Fruit fly (Drosophila melanogaster): ENCODE results near the gene Prim1.
A peak's percentile ranks its signal among the peaks of the same experiment; 100 is the strongest.

Gene Prim1

dm6 chr3L:8320105-8320813 lies 19.9 kb upstream of the Prim1 start, which contains the start of gene CG13670 (continued):
- TF ChIP-seq Gug (GFP tag; IDR thresholded peaks at IDR 0.05) (no peak), Eip78C (GFP tag) (peak; percentile 68), Lpt (GFP tag; optimal IDR thresholded peaks at IDR 0.05) (no peak), Sox15 (GFP tag; optimal IDR thresholded peaks at IDR 0.05) (no peak), CG7368 (GFP tag; optimal IDR thresholded peaks at IDR 0.05) (peak; percentile 34), CG9139 (GFP tag; optimal IDR thresholded peaks at IDR 0.05) (no peak), spab (GFP tag; optimal IDR thresholded peaks at IDR 0.05) (no peak), CG31627 (GFP tag; optimal IDR thresholded peaks at IDR 0.05) (no peak), ss (GFP tag; optimal IDR thresholded peaks at IDR 0.05) (no peak), Ets96B (tag; optimal IDR thresholded peaks at IDR 0.05) (no peak), CG1621 (tag; optimal IDR thresholded peaks at IDR 0.05) (no peak), fd85E (GFP tag; optimal IDR thresholded peaks at IDR 0.05) (no peak), CG3032 (tag; optimal IDR thresholded peaks at IDR 0.05) (no peak), Ets21C (GFP tag; optimal IDR thresholded peaks at IDR 0.05) (no peak), Hr4 (GFP tag; optimal IDR thresholded peaks at IDR 0.05) (peak; percentile 43), CG32006 (GFP tag; optimal IDR thresholded peaks at IDR 0.05) (peak; percentile 36), svp (GFP tag) (peak; percentile 64), cyc (GFP tag; optimal IDR thresholded peaks at IDR 0.05) (peak; percentile 18), fd59A (GFP tag; optimal IDR thresholded peaks at IDR 0.05) (no peak)

DNA sequence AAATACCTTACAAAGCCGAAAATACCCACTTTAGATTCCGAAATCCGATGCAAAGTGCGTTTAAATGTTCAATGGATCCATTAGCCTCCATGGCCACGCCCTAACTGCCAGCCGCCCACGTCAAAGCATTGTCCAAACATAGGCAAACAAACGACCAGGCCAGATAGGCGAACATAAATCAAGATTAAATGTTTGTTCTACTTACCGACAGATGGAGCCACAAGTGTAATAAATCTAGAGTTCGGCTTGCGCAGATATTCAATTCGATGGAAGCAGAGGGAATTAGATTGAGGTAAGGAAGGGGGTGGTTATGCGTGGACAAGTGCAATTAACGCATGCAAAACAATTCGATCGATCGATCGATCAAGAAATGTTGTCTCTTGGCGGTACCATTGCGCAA lies 16.3 kb upstream of the Prim1 start:
- TF ChIP-seq svp (GFP tag) (peak; percentile 2), CG34406 (GFP tag; optimal IDR thresholded peaks at IDR 0.05) (no peak)

dm6 chr3L:8325559-8325958 lies 14.6 kb upstream of the Prim1 start, which contains the start of gene CG34461:
TSS of gene CG34461 (plus strand) at chr3L:8325859.
- no peak for TF ChIP-seq Lpt (GFP tag; optimal IDR thresholded peaks at IDR 0.05)
- TF ChIP-seq achi (GFP tag; optimal IDR thresholded peaks at IDR 0.05), result no peak
- TF ChIP-seq vri (GFP tag; optimal IDR thresholded peaks at IDR 0.05), result no peak
- no peak for TF ChIP-seq Ets21C (GFP tag; optimal IDR thresholded peaks at IDR 0.05)
- no peak for TF ChIP-seq fd85E (GFP tag; optimal IDR thresholded peaks at IDR 0.05)

dm6 chr3L:8328283-8328682 lies 11.8 kb upstream of the Prim1 start, which contains the start of gene CG34462:
TSS of gene CG34462 (plus strand) at chr3L:8328583.
- TF ChIP-seq Smox (GFP tag; optimal IDR thresholded peaks at IDR 0.05) (no peak), Gug (GFP tag; IDR thresholded peaks at IDR 0.05) (no peak), ss (GFP tag; optimal IDR thresholded peaks at IDR 0.05) (no peak), CG3919 (GFP tag; optimal IDR thresholded peaks at IDR 0.05) (no peak), CG6792 (GFP tag; optimal IDR thresholded peaks at IDR 0.05) (no peak), CG4318 (GFP tag; optimal IDR thresholded peaks at IDR 0.05) (no peak), CG32006 (GFP tag; optimal IDR thresholded peaks at IDR 0.05) (no peak), CG6808 (GFP tag; optimal IDR thresholded peaks at IDR 0.05) (no peak)

DNA sequence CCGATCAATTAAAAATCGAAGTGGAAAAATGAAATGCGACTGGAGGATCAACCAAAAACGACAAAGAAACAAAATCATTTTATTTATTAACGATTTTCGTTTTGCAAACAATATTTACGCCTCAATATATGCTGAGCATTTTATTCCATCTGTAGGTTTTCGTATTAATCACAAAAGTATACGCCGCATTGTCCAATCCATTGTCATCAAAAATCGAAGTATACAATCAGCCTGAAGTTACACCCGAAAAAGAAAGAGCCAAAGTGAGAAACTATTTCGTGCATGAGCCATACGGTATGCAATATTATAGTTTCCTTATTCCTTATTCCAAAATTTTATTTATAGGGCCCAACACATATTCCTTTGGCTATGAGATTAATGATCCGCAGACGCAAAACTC lies 11.1 kb upstream of the Prim1 start:
- TF ChIP-seq Eip78C (GFP tag) (peak; percentile 12), svp (GFP tag) (no peak), CG6792 (GFP tag; optimal IDR thresholded peaks at IDR 0.05) (no peak)

DNA sequence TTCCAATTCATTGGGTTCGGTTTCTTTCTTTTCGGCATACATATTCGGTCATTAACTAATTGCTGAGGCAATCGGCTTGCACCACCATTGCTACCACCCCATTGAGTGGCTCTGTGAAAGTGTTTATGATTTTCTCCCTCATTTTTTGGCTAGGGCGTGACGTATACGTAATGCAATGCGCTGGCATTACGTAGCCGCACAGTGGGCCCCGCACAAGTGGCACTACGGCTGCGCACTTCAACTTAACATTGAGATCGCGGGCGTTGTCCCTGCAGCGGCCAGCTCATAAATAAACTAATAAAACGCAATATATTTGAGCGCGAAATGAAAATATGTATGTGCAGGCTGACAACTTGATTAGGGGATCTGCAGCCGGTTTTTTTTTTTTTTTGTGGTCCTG lies 8.7 kb upstream of the Prim1 start:
- TF ChIP-seq acj6 (GFP tag; optimal IDR thresholded peaks at IDR 0.05) (no peak), CG32006 (GFP tag; optimal IDR thresholded peaks at IDR 0.05) (no peak), salr (GFP tag; optimal IDR thresholded peaks at IDR 0.05) (no peak), Hr4 (GFP tag; optimal IDR thresholded peaks at IDR 0.05) (no peak), Hr38 (GFP tag; optimal IDR thresholded peaks at IDR 0.05) (no peak), CG4318 (GFP tag; optimal IDR thresholded peaks at IDR 0.05) (no peak), CG8319 (GFP tag; optimal IDR thresholded peaks at IDR 0.05) (no peak), lz (GFP tag; optimal IDR thresholded peaks at IDR 0.05) (no peak), CG6854 (GFP tag; optimal IDR thresholded peaks at IDR 0.05) (no peak), achi (GFP tag; optimal IDR thresholded peaks at IDR 0.05) (no peak), Ets21C (GFP tag; optimal IDR thresholded peaks at IDR 0.05) (no peak), Smox (GFP tag; optimal IDR thresholded peaks at IDR 0.05) (no peak), CG1621 (tag; optimal IDR thresholded peaks at IDR 0.05) (no peak), CG34406 (GFP tag; optimal IDR thresholded peaks at IDR 0.05) (no peak), CG6808 (GFP tag; optimal IDR thresholded peaks at IDR 0.05) (no peak), Sox14 (GFP tag; optimal IDR thresholded peaks at IDR 0.05) (no peak), Hr39 (GFP tag; optimal IDR thresholded peaks at IDR 0.05) (no peak), pdm3 (GFP tag; optimal IDR thresholded peaks at IDR 0.05) (no peak), CG10669 (GFP tag; optimal IDR thresholded peaks at IDR 0.05) (no peak), CG3919 (GFP tag; optimal IDR thresholded peaks at IDR 0.05) (no peak)

Measured in whole organism, prepupa.